Worm (Caenorhabditis elegans): ENCODE results near the gene R08C7.4.

DNA sequence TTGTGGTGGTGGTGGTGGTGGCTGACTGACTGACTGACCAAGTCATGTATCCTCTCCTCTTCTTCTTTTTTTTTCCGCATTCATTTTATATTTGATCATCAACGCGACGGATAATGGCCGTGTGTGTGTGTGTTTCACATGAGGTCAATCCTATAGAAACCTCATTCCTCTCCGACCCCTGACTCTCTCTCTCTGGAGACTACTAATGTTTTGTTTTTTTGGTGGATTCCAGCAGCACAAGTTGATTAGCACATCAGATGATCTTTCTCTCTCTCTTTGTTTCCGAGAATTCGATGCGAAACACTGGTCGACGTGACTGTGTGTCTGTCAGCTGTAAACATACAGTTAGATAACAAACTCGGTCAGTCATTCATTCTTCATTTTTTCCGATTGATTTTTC lies 29.7 kb upstream of the R08C7.4 start, which contains the start of gene Y24D9A.7:
- TF ChIP-seq zip-8 (tag; optimal IDR thresholded peaks at IDR 0.05) (no peak), blmp-1 (tag; optimal IDR thresholded peaks at IDR 0.05) (no peak), ham-2 (GFP tag; optimal IDR thresholded peaks at IDR 0.05) (no peak), lin-13 (tag; optimal IDR thresholded peaks at IDR 0.05) (no peak), nhr-76 (tag; optimal IDR thresholded peaks at IDR 0.05) (no peak), nhr-12 (tag; optimal IDR thresholded peaks at IDR 0.05) (no peak), snpc-4 (tag; optimal IDR thresholded peaks at IDR 0.05) (no peak), unc-39 (tag; optimal IDR thresholded peaks at IDR 0.05) (no peak), hlh-1 (tag; optimal IDR thresholded peaks at IDR 0.05) (no peak), elt-3 (tag; optimal IDR thresholded peaks at IDR 0.05) (no peak), unc-62 (GFP tag; optimal IDR thresholded peaks at IDR 0.05) (no peak)
